Fruit fly (Drosophila melanogaster): ENCODE results near the gene gammaTub23C.

Gene gammaTub23C

DNA sequence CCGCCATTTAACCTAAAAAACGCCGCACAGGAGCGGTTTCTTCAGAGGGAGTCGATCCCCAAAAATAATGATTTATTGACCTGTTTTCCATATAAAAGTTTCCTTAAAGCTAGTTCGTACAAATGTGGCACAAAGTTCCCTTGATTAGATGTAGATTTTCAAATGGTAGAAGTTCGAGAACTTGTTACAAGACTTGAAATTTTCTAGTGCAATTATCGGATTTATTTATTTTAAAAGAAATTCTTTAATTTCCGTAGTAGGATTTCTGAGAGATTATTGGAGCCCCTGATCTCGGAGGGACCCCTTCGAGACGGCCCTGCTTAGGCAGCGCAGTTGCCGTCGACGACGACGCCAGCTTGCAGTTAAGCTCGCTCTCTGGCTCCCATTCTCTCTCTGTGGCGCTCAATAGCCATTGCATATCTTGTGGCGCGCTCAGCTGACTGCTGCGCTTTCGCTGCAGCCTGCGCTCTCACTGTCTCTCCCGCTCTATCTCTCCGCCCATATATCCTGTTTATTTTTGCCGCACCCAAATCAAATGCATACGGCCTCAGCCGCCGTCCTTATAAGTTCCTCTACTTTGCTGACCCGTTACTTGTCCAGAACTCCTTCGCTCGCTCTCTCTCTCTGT lies 15.0 kb upstream of the gammaTub23C start (continued):
- TF ChIP-seq Hr4 (GFP tag; optimal IDR thresholded peaks at IDR 0.05) (peak; percentile 94), CG16779 (tag; optimal IDR thresholded peaks at IDR 0.05) (peak; percentile 84), Sox15 (GFP tag; optimal IDR thresholded peaks at IDR 0.05) (peak; percentile 89), Eip75B (GFP tag; optimal IDR thresholded peaks at IDR 0.05) (peak; percentile 92), fd85E (GFP tag; optimal IDR thresholded peaks at IDR 0.05) (peak; percentile 56), topi (GFP tag; optimal IDR thresholded peaks at IDR 0.05) (peak; percentile 93), Gug (GFP tag; IDR thresholded peaks at IDR 0.05) (peak; percentile 81), Sox14 (GFP tag; optimal IDR thresholded peaks at IDR 0.05) (peak; percentile 93), salr (GFP tag; optimal IDR thresholded peaks at IDR 0.05) (peak; percentile 58 to 88), Hr38 (GFP tag; optimal IDR thresholded peaks at IDR 0.05) (peak; percentile 22), CG10669 (GFP tag; optimal IDR thresholded peaks at IDR 0.05) (peak; percentile 90), acj6 (GFP tag; optimal IDR thresholded peaks at IDR 0.05) (peak; percentile 91), eg (GFP tag; IDR thresholded peaks at IDR 0.05) (peak; percentile 86), CG3919 (GFP tag; optimal IDR thresholded peaks at IDR 0.05) (peak; percentile 91), Met (GFP tag; optimal IDR thresholded peaks at IDR 0.05) (peak; percentile 93), CG6163 (GFP tag; IDR thresholded peaks at IDR 0.05) (peak; percentile 78; the same call in 2 of the 3 replicates), Ets21C (GFP tag; optimal IDR thresholded peaks at IDR 0.05) (peak; percentile 93), pdm3 (GFP tag; optimal IDR thresholded peaks at IDR 0.05) (peak; percentile 92), CG6792 (GFP tag; optimal IDR thresholded peaks at IDR 0.05) (peak; percentile 89), Blimp-1 (GFP tag; optimal IDR thresholded peaks at IDR 0.05) (peak; percentile 82), CG8319 (GFP tag; optimal IDR thresholded peaks at IDR 0.05) (peak; percentile 91), cyc (GFP tag; optimal IDR thresholded peaks at IDR 0.05) (peak; percentile 95), Eip93F (GFP tag; optimal IDR thresholded peaks at IDR 0.05) (no peak), Hr39 (GFP tag; optimal IDR thresholded peaks at IDR 0.05) (peak; percentile 94), OdsH (GFP tag; optimal IDR thresholded peaks at IDR 0.05) (peak; percentile 92), CG9139 (GFP tag; optimal IDR thresholded peaks at IDR 0.05) (peak; percentile 82), Ets96B (tag; optimal IDR thresholded peaks at IDR 0.05) (peak; percentile 87), CG8632 (GFP tag; optimal IDR thresholded peaks at IDR 0.05) (peak; percentile 86), svp (GFP tag) (peak; percentile 99), CG15336 (GFP tag; IDR thresholded peaks at IDR 0.05) (peak; percentile 73)

dm6 chr2L:2958858-2959257 lies 13.8 kb upstream of the gammaTub23C start:
- TF ChIP-seq CG15336 (GFP tag; IDR thresholded peaks at IDR 0.05) (peak; percentile 14; the same call in 1 of the 2 replicates), esn (GFP tag; optimal IDR thresholded peaks at IDR 0.05) (no peak)

DNA sequence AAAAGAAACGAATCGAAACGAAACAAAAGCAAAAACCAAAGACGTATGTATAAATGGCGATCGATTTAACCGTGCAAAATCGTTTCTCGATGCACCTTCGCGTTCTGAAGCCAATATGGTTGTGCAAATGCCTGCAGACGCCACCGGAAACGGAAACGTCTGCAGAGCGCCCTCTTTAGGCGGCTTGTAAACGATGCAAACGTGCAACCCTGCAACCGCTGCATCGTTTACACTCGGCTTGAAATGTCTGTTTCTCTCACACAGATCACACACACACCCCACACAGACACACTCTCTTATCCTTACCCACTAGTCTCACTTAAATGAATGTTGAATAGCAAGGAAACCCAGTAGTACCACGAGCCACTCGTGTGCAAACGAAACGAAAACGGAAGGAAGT lies 5.8 kb upstream of the gammaTub23C start:
- TF ChIP-seq CG6854 (GFP tag; optimal IDR thresholded peaks at IDR 0.05) (no peak), Eip78C (GFP tag) (no peak), Met (GFP tag; optimal IDR thresholded peaks at IDR 0.05) (no peak), CG8632 (GFP tag; optimal IDR thresholded peaks at IDR 0.05) (no peak), CG6163 (GFP tag; IDR thresholded peaks at IDR 0.05) (0 out of 3 replicates have a peak, but pooled peaks have one; percentile 24)

DNA sequence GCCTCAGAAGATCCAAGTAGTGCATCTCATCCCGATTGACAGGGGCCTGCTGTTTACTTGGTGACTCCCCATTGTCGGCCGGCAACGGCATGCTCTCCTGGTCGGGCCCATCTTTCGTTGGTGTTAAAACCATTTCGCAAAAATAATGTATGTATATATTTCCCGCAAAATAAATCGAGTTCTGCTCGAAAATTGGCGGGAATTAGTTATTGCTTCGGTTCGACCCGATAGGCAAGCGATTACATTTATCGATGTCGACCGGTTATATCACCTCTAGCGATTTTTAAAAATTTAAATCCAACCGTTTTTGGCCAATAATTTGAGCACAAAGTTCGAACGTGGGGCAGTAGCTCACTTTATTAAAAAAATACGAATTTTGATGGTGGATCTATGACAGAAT lies 3.3 kb upstream of the gammaTub23C start, which contains the start of gene Ts:
Ts (minus strand) TSS at position 201 of the 400 bp plus-strand sequence.
- no peak for TF ChIP-seq CG1621 (tag; optimal IDR thresholded peaks at IDR 0.05)
- no peak for TF ChIP-seq CG11294 (GFP tag; IDR thresholded peaks at IDR 0.05)
- TF ChIP-seq vri (GFP tag; optimal IDR thresholded peaks at IDR 0.05), result no peak
- no peak for TF ChIP-seq CG11902 (GFP tag; optimal IDR thresholded peaks at IDR 0.05)
- TF ChIP-seq CG8632 (GFP tag; optimal IDR thresholded peaks at IDR 0.05), result no peak
- TF ChIP-seq Blimp-1 (GFP tag; optimal IDR thresholded peaks at IDR 0.05), result no peak
- no peak for TF ChIP-seq CG7368 (GFP tag; optimal IDR thresholded peaks at IDR 0.05)
- no peak for TF ChIP-seq dac (GFP tag; optimal IDR thresholded peaks at IDR 0.05)
- TF ChIP-seq CG6808 (GFP tag; optimal IDR thresholded peaks at IDR 0.05), result no peak

Measured in whole organism, prepupa.